Fruit fly (Drosophila melanogaster) S2 (cell line): Measurements from ENCODE around the gene GstD3.

Experiments used
- CG8478 ChIP-seq: fragments of >200 bp; optimal IDR thresholded peaks from 2 replicates; lab custom pipeline; 2018
- CTCF ChIP-seq, 2 experiments: fragments of >200 bp; optimal IDR thresholded peaks; 2 replicates each; lab custom pipeline; 2018

DNA sequence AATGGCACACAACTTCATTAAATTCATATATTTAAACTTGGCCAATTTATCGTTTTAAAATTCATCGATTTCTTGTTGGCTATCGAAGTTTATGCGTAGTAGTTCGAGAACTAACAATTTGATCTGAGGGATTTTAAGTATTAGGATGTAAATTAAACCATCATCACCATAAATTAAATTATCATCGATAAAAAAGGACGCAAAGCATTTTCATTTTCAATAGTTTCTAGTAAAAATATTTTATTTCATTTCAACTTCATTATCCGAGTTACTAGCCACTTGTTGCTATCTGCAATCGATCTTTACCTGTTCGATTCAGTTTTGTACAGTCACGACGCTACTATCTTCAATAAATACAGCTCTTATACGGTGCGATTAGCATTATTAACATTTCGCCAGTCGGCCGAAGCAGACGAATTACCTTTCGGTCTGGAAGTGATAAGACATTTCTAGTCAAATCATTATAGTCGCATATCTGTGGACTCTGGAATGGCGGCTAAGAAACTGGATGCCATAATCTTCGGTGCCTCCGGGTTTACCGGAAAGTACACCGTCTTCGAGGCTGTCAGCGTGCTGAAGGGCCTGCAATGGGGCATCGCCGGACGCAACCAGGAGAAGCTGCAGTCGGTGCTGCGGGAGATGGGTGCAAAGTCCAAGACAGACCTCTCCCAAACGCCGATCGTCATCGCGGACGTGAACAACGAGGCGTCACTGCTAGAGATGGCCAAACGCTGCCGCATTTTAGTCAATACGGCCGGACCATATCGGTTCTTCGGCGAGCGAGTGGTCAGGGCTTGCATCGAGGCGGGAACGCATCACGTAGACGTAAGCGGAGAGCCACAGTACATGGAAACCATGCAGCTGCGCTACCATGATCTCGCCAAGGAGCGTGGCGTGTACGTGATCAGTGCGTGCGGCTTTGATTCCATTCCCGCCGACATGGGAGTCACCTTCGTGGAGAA lies 33.6 kb downstream of the GstD3 start, which contains the start of gene CG5167:
- TF ChIP-seq CTCF (optimal IDR thresholded peaks at IDR 0.05; lab: Kevin White, UChicago) (no peak), CG8478 (lab: Kevin White, UChicago) (no peak)
